Worm (Caenorhabditis elegans): ENCODE results near the gene xnd-1.

The xnd-1 gene

ce11 chrIII:5603439-5603986 is 747 bp upstream of the xnd-1 start, which contains the start of gene madf-11 (continued):
- TF ChIP-seq swsn-7 (tag; optimal IDR thresholded peaks at IDR 0.05) (peak; percentile 53), pqm-1 (tag; optimal IDR thresholded peaks at IDR 0.05) (no peak), grh-1 (GFP tag; IDR thresholded peaks at IDR 0.05) (no peak), unc-130 (tag; optimal IDR thresholded peaks at IDR 0.05) (peak; percentile 68), pax-3 (tag; optimal IDR thresholded peaks at IDR 0.05) (peak; percentile 36), fos-1 (tag; optimal IDR thresholded peaks at IDR 0.05) (no peak), C04F5.9 (tag; optimal IDR thresholded peaks at IDR 0.05) (peak; percentile 29), zip-4 (GFP tag; optimal IDR thresholded peaks at IDR 0.05) (no peak), nhr-28 (tag; optimal IDR thresholded peaks at IDR 0.05) (no peak), fkh-8 (tag; optimal IDR thresholded peaks at IDR 0.05) (peak; percentile 66)

- TF ChIP-seq elt-2 (tag; optimal IDR thresholded peaks at IDR 0.05) (peak; percentile 35), C04F5.9 (tag; optimal IDR thresholded peaks at IDR 0.05) (no peak), vab-15 (tag; optimal IDR thresholded peaks at IDR 0.05) (no peak)
These were observed 6.0 kb downstream of the xnd-1 start, which contains the start of gene C05D2.8 for ce11 chrIII:5610276-5610675. Gene C05D2.8, minus strand, starts transcription at chrIII:5610346.

ce11 chrIII:5611604-5612324 is 7.5 kb downstream of the xnd-1 start, which contains the start of gene bas-1:
Gene bas-1, plus strand, starts transcription at chrIII:5612274.
- TF ChIP-seq elt-3 (tag; optimal IDR thresholded peaks at IDR 0.05) (peak in 1 of 6 experiments; percentile 10), pag-3 (tag; optimal IDR thresholded peaks at IDR 0.05; ENCODE audit: borderline replicate concordance, insufficient read depth) (no peak)

ce11 chrIII:5614648-5615047 is 10.4 kb downstream of the xnd-1 start, which contains the start of gene basl-1:
Gene basl-1, plus strand, starts transcription at chrIII:5614948.
- TF ChIP-seq hlh-17 (GFP tag; optimal IDR thresholded peaks at IDR 0.05; ENCODE audit: borderline replicate concordance), result no peak
- no peak for TF ChIP-seq irx-1 (tag; optimal IDR thresholded peaks at IDR 0.05)
- TF ChIP-seq zag-1 (tag; optimal IDR thresholded peaks at IDR 0.05), result no peak
- TF ChIP-seq lin-35 (GFP tag; optimal IDR thresholded peaks at IDR 0.05), result no peak
- TF ChIP-seq ces-1 (GFP tag; optimal IDR thresholded peaks at IDR 0.05), result no peak
- TF ChIP-seq snpc-4 (tag; optimal IDR thresholded peaks at IDR 0.05), result no peak
- no peak for TF ChIP-seq egl-13 (tag; optimal IDR thresholded peaks at IDR 0.05)
- TF ChIP-seq sox-4 (tag; optimal IDR thresholded peaks at IDR 0.05), result no peak

- TF ChIP-seq elt-3 (tag; optimal IDR thresholded peaks at IDR 0.05) (no peak), egl-13 (tag; optimal IDR thresholded peaks at IDR 0.05) (no peak), C34B4.2 (tag; optimal IDR thresholded peaks at IDR 0.05) (no peak), nhr-77 (tag; optimal IDR thresholded peaks at IDR 0.05) (no peak), nhr-28 (tag; optimal IDR thresholded peaks at IDR 0.05) (no peak), nhr-71 (tag; optimal IDR thresholded peaks at IDR 0.05) (no peak), lir-3 (tag; optimal IDR thresholded peaks at IDR 0.05; ENCODE audit: poor library complexity) (no peak)
These were observed 11.4 kb downstream of the xnd-1 start for ce11 chrIII:5615675-5616074.

ce11 chrIII:5620186-5620585 is 15.9 kb downstream of the xnd-1 start:
- TF ChIP-seq unc-98 (GFP tag; IDR thresholded peaks at IDR 0.05) (no peak), tlp-1 (tag; optimal IDR thresholded peaks at IDR 0.05) (no peak), blmp-1 (tag; optimal IDR thresholded peaks at IDR 0.05) (peak; percentile 95), nhr-85 (tag) (peak; percentile 80), lin-14 (GFP tag; optimal IDR thresholded peaks at IDR 0.05) (peak; percentile 15)
